Worm (Caenorhabditis elegans) whole organism, L4 larva: ENCODE results near the gene ZK262.19.
"Not testable (repeated sequence)": the region's sequence is repeated elsewhere in the genome, so short reads cannot be mapped to it uniquely, and the experiment has no call there.

Experiments
- F10B5.3 ChIP-seq: sonication (generic microtip); optimal IDR thresholded peaks from 2 replicates; lab custom pipeline; 2016; ENCODE audit warnings: mild to moderate bottlenecking, missing genetic modification characterization, missing compliant biosample characterization
- F37D6.2 ChIP-seq: sonication (generic microtip); optimal IDR thresholded peaks from 2 replicates; lab custom pipeline; 2016; ENCODE audit warnings: mild to moderate bottlenecking, missing genetic modification characterization, missing compliant biosample characterization
- F49E8.2 ChIP-seq: sonication (generic microtip); optimal IDR thresholded peaks from 2 replicates; lab custom pipeline; 2016; ENCODE audit warnings: missing compliant biosample characterization, mild to moderate bottlenecking, missing genetic modification characterization, borderline replicate concordance
- R02D3.7 ChIP-seq: fragments of 150-350 bp; sonication (generic microtip); optimal IDR thresholded peaks from 3 replicates; lab custom pipeline; 2014; ENCODE audit warnings: missing biosample characterization, missing genetic modification characterization
- T20F7.1 ChIP-seq: fragments of 200-800 bp; sonication (Bioruptor generic); optimal IDR thresholded peaks from 2 replicates; lab custom pipeline; 2018; ENCODE audit warnings: mild to moderate bottlenecking, missing genetic modification characterization, missing compliant biosample characterization
- Y75B8A.6 ChIP-seq: fragments of 200-800 bp; sonication (Bioruptor generic); IDR thresholded peaks from 2 replicates; pipeline ENCODE4 v1.3.6; 2022; ENCODE audit warnings: missing genetic modification reagents, missing genetic modification characterization, missing compliant biosample characterization
- ZK546.5 ChIP-seq, 2 experiments: sonication (generic microtip); optimal IDR thresholded peaks; 2 replicates each; lab custom pipeline; 2017; ENCODE audit warnings: missing biosample characterization in 2 of 2, missing genetic modification characterization in 2 of 2
- aha-1 ChIP-seq: fragments of 150-350 bp; peaks from one replicate; lab custom pipeline; 2014; ENCODE audit warnings: missing biosample characterization, missing genetic modification characterization
- aly-2 ChIP-seq: sonication (generic microtip); optimal IDR thresholded peaks from 2 replicates; lab custom pipeline; 2018; ENCODE audit warnings: missing biosample characterization, missing genetic modification characterization
- ceh-44 ChIP-seq: fragments of 200-800 bp; sonication (Bioruptor generic); IDR thresholded peaks from 2 replicates; pipeline ENCODE4 v1.3.6; 2022; ENCODE audit warnings: missing genetic modification reagents, missing genetic modification characterization, missing compliant biosample characterization
- ces-1 ChIP-seq: fragments of 150-350 bp; sonication (generic microtip); optimal IDR thresholded peaks from 4 replicates; lab custom pipeline; 2014; ENCODE audit warnings: missing biosample characterization, missing genetic modification reagents, missing genetic modification characterization
- cey-2 ChIP-seq: sonication (generic microtip); optimal IDR thresholded peaks from 3 replicates; lab custom pipeline; 2017; ENCODE audit warnings: missing genetic modification characterization, mild to moderate bottlenecking, missing compliant biosample characterization, antibody characterized with exemption, borderline replicate concordance; ENCODE audit not compliant: insufficient read depth
- daf-12 ChIP-seq: fragments of 150-350 bp; optimal IDR thresholded peaks from 2 replicates; lab custom pipeline; 2014; ENCODE audit warnings: missing biosample characterization, missing genetic modification reagents, missing genetic modification characterization
- daf-19 ChIP-seq: fragments of 200-800 bp; sonication (Bioruptor generic); conservative IDR thresholded peaks from 2 replicates; pipeline ENCODE4 v1.3.6; 2022; ENCODE audit warnings: missing genetic modification characterization, missing compliant biosample characterization
- dmd-6 ChIP-seq: fragments of 200-800 bp; sonication (Bioruptor generic); IDR thresholded peaks from 2 replicates; pipeline ENCODE4 v1.3.6; 2022; ENCODE audit warnings: missing genetic modification reagents, missing genetic modification characterization, missing compliant biosample characterization
- dmd-9 ChIP-seq: fragments of 200-800 bp; sonication (Bioruptor generic); IDR thresholded peaks from 2 replicates; pipeline ENCODE4 v1.3.6; 2022; ENCODE audit warnings: missing genetic modification reagents, missing genetic modification characterization, missing compliant biosample characterization
- fos-1 ChIP-seq: fragments of 150-350 bp; optimal IDR thresholded peaks from 2 replicates; lab custom pipeline; 2014; ENCODE audit warnings: missing biosample characterization, missing genetic modification characterization
- gei-8 ChIP-seq: fragments of 200-800 bp; sonication (Bioruptor generic); optimal IDR thresholded peaks from 2 replicates; lab custom pipeline; 2018; ENCODE audit warnings: mild to moderate bottlenecking, missing genetic modification characterization, missing compliant biosample characterization
- hif-1 ChIP-seq, 2 experiments: sonication (generic microtip); optimal IDR thresholded peaks; 2 replicates each; lab custom pipeline; 2016 to 2017; ENCODE audit warnings: missing compliant biosample characterization in 2 of 2, missing genetic modification characterization in 2 of 2, missing genetic modification reagents in 2 of 2, missing genotype in 2 of 2, mild to moderate bottlenecking in 1 of 2
- hlh-11 ChIP-seq: fragments of 200-800 bp; sonication (Bioruptor generic); optimal IDR thresholded peaks from 2 replicates; lab custom pipeline; 2018; ENCODE audit warnings: mild to moderate bottlenecking, missing genetic modification characterization, missing compliant biosample characterization
- hlh-30 ChIP-seq: sonication (generic microtip); optimal IDR thresholded peaks from 2 replicates; lab custom pipeline; 2017; ENCODE audit warnings: antibody characterized with exemption, mild to moderate bottlenecking, missing genetic modification characterization, missing compliant biosample characterization; ENCODE audit not compliant: insufficient read depth
- lim-7 ChIP-seq: fragments of 200-800 bp; sonication (Bioruptor generic); IDR thresholded peaks from 2 replicates; pipeline ENCODE4 v1.3.6; 2022; ENCODE audit warnings: missing genetic modification characterization, missing compliant biosample characterization
- lin-29 ChIP-seq: fragments of 200-800 bp; sonication (Bioruptor generic); IDR thresholded peaks from 2 replicates; pipeline ENCODE4 v1.3.6; 2022; ENCODE audit warnings: missing genetic modification reagents, missing genetic modification characterization, missing compliant biosample characterization
- madf-5 ChIP-seq, 2 experiments: fragments of 200-800 bp; sonication (Bioruptor generic); IDR thresholded peaks; 2 replicates each; pipeline ENCODE4 v1.3.6; 2022; ENCODE audit warnings: missing compliant biosample characterization in 2 of 2, missing genetic modification characterization in 2 of 2
- madf-9 ChIP-seq: fragments of 200-800 bp; sonication (Bioruptor generic); conservative IDR thresholded peaks from 2 replicates; pipeline ENCODE4 v1.3.6; 2022; ENCODE audit warnings: missing genetic modification reagents, missing genetic modification characterization, missing compliant biosample characterization
- mdl-1 ChIP-seq, 2 experiments: fragments of 150-350 bp in 1 of 2; sonication (generic microtip) in 1 of 2; optimal IDR thresholded peaks; 2 replicates each; lab custom pipeline; 2014 to 2017; ENCODE audit warnings: missing biosample characterization in 2 of 2, missing genetic modification characterization in 2 of 2
- mxl-3 ChIP-seq: fragments of 200-800 bp; sonication (Bioruptor generic); optimal IDR thresholded peaks from 2 replicates; lab custom pipeline; 2018; ENCODE audit warnings: mild to moderate bottlenecking, missing genetic modification characterization, missing compliant biosample characterization
- nhr-41 ChIP-seq: fragments of 200-800 bp; sonication (Bioruptor generic); IDR thresholded peaks from 2 replicates; pipeline ENCODE4 v1.3.6; 2022; ENCODE audit warnings: missing genetic modification reagents, missing genetic modification characterization, missing compliant biosample characterization
- nhr-42 ChIP-seq: fragments of 200-800 bp; sonication (Bioruptor generic); IDR thresholded peaks from 2 replicates; pipeline ENCODE4 v1.3.6; 2022; ENCODE audit warnings: missing genetic modification characterization, missing compliant biosample characterization
- saeg-2 ChIP-seq: fragments of 200-800 bp; sonication (Bioruptor generic); IDR thresholded peaks from 2 replicates; pipeline ENCODE4 v1.3.6; 2022; ENCODE audit warnings: missing genetic modification reagents, missing genetic modification characterization, missing compliant biosample characterization
- sdz-12 ChIP-seq: fragments of 200-800 bp; sonication (Bioruptor generic); optimal IDR thresholded peaks from 2 replicates; lab custom pipeline; 2018; ENCODE audit warnings: mild to moderate bottlenecking, missing genetic modification characterization, missing compliant biosample characterization
- skn-1 ChIP-seq: fragments of 150-350 bp; optimal IDR thresholded peaks from 2 replicates; lab custom pipeline; 2014; ENCODE audit warnings: missing biosample characterization, missing genetic modification characterization
- snpc-1.2 ChIP-seq: fragments of 200-800 bp; sonication (Bioruptor generic); IDR thresholded peaks from 2 replicates; pipeline ENCODE4 v1.3.6; 2022; ENCODE audit warnings: missing genetic modification reagents, missing genetic modification characterization, missing compliant biosample characterization
- snpc-4 ChIP-seq: fragments of 150-350 bp; optimal IDR thresholded peaks from 2 replicates; lab custom pipeline; 2014; ENCODE audit warnings: missing biosample characterization, missing genetic modification characterization
- vab-7 ChIP-seq: fragments of 200-800 bp; sonication (Bioruptor generic); IDR thresholded peaks from 2 replicates; pipeline ENCODE4 v1.3.6; 2022; ENCODE audit warnings: missing genetic modification reagents, missing genetic modification characterization, missing compliant biosample characterization
- ztf-7 ChIP-seq: fragments of 150-350 bp; optimal IDR thresholded peaks from 2 replicates; lab custom pipeline; 2014; ENCODE audit warnings: missing biosample characterization, missing genetic modification characterization

Gene ZK262.19

DNA sequence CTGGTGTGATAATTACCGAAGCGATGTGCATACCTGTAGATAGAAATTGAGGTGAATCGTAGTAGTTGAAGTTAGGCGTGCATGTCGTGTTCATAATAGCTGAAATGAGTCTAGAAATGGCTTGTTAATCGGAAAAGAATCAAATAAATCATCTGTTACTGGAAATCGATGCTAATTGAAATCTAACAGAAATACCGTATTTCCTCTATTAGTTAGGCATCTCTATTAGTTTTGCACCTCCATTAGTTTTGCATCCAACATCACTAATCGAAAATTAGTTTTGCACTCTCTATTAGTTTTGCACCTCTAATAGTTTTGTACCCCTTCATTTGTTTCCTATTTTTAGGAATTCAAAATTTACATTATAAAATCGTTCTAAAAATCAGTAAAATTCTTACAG is 20.7 kb downstream of the ZK262.19 start, which contains the start of gene srh-209:
srh-209 (minus strand) TSS at position 101 of the 400 bp plus-strand sequence.
- TF ChIP-seq ceh-44 (GFP tag; lab: Robert Waterston, UW); dmd-9 (GFP tag; lab: Robert Waterston, UW); vab-7: not testable (repeated sequence)

DNA sequence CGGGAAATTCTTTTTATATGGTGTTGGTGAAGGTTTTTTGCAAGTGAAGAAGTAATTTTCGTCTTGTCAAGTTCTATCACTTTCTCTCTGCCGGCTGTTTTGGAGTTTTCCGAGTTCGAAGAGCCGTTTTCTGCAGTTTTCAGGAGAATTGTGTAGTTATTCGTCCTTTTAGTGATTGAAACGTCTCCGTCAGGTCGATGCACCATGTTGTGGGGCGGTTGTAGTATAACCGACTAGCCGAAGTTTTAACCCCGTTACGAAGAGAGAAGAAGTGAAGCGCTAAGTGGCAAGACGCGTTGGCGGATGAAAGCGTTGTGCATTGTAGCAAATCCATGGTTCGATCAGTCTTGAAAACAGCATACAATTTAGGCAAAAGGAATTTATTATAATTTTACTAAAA is 22.7 kb downstream of the ZK262.19 start:
- TF ChIP-seq ztf-7 (tag; lab: Kevin White, UChicago) (no peak), F49E8.2 (tag; lab: Kevin White, UChicago) (no peak), aha-1 (tag; lab: Kevin White, UChicago) (peak; percentile 4), T20F7.1 (no peak), vab-7 (no peak), hlh-30 (no peak), madf-5 (GFP tag; IDR thresholded peaks at IDR 0.05; lab: Robert Waterston, UW) (no peak)
- TF ChIP-seq, all 104 proteins: peak for 1

ce11 chrV:18397814-18398213 is 27.6 kb downstream of the ZK262.19 start, which contains the start of gene Y51A2B.16:
Y51A2B.16 (minus strand) TSS chrV:18397914.
- no peak for TF ChIP-seq ztf-7 (tag; lab: Kevin White, UChicago)
- no peak for TF ChIP-seq ceh-44 (GFP tag; lab: Robert Waterston, UW)
- TF ChIP-seq gei-8 (GFP tag; lab: Kevin White, UChicago) = no peak
- TF ChIP-seq F37D6.2 = no peak
- no peak for TF ChIP-seq aha-1 (tag; lab: Kevin White, UChicago)
- no peak for TF ChIP-seq Y75B8A.6 (GFP tag; lab: Robert Waterston, UW)
- TF ChIP-seq daf-19 (GFP tag; lab: Robert Waterston, UW) = no peak
- no peak for TF ChIP-seq hlh-30
- TF ChIP-seq mdl-1 (tag; optimal IDR thresholded peaks at IDR 0.05; lab: Kevin White, UChicago) = no peak
- TF ChIP-seq dmd-9 (GFP tag; lab: Robert Waterston, UW) = no peak
- no peak for TF ChIP-seq snpc-1.2
- no peak for TF ChIP-seq sdz-12 (GFP tag; lab: Kevin White, UChicago)
- no peak for TF ChIP-seq dmd-6 (GFP tag; lab: Robert Waterston, UW)
- no peak for TF ChIP-seq nhr-42 (GFP tag; lab: Robert Waterston, UW)
- no peak for TF ChIP-seq skn-1 (tag; lab: Kevin White, UChicago)
- no peak for TF ChIP-seq lim-7 (GFP tag; lab: Robert Waterston, UW)
- no peak for TF ChIP-seq cey-2
- TF ChIP-seq hif-1 (tag; optimal IDR thresholded peaks at IDR 0.05; lab: Kevin White, UChicago) = no peak

DNA sequence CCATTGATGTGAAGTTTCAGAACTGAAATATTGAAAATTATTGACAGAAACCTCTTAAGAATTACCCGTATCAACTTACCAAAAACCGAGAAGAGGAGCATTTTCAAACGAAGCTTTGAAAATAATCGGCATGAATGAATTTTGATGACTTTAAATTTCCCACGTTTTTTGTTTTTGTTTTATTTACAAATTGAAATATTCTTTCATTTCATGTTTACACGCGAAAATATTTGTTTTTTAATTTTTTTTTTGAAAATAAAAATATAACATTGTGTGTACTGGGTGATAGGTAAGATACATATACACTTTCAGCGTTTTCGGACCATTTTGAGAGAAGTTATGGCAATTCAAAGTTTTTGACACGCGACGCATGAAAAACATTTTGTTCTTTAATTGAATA is 29.8 kb downstream of the ZK262.19 start, which contains the start of gene Y51A2B.9:
Y51A2B.9 (minus strand) TSS at position 101 of the 400 bp plus-strand sequence.
- TF ChIP-seq F10B5.3 (tag; lab: Kevin White, UChicago) (no peak), daf-12 (no peak), skn-1 (tag; lab: Kevin White, UChicago) (no peak), lin-29 (GFP tag; lab: Robert Waterston, UW) (no peak), saeg-2 (GFP tag; lab: Robert Waterston, UW) (no peak), F37D6.2 (no peak), R02D3.7 (tag; lab: Kevin White, UChicago) (no peak), snpc-4 (tag; lab: Kevin White, UChicago) (no peak), mxl-3 (GFP tag; lab: Kevin White, UChicago) (no peak), ces-1 (no peak), aly-2 (tag; lab: Kevin White, UChicago) (no peak), ZK546.5 (tag; optimal IDR thresholded peaks at IDR 0.05; lab: Kevin White, UChicago) (no peak), hlh-11 (tag; lab: Kevin White, UChicago) (no peak)

DNA sequence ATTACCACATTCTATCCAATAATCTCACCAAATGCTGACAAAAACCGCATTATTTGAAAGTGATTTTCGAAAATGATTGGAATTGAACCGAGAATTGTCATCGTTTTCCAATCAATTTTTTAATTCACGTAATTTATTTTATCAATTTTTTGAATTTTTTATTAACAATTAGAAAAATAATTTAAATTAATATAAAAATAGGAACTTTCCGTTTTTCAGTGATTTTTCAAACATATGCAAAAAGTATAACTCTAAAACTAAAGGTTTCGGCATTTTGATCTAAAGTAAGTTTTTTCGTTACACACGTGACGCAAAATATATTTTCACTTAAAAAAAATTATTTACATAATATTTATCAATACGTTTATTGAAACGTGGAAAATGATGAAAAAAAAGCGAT is 31.2 kb downstream of the ZK262.19 start, which contains the start of gene Y51A2B.6:
Y51A2B.6 (minus strand) TSS at position 101 of the 400 bp plus-strand sequence.
- no peak for TF ChIP-seq skn-1 (tag; lab: Kevin White, UChicago)
- TF ChIP-seq F37D6.2 = no peak
- TF ChIP-seq fos-1 (tag; lab: Kevin White, UChicago) = no peak
- TF ChIP-seq nhr-41 (GFP tag; lab: Robert Waterston, UW) = no peak
- no peak for TF ChIP-seq ZK546.5 (tag; optimal IDR thresholded peaks at IDR 0.05; lab: Kevin White, UChicago)
- TF ChIP-seq madf-9 (GFP tag; lab: Robert Waterston, UW) = no peak
- TF ChIP-seq, all 104 proteins: peak for 0
